Fruit fly (Drosophila melanogaster) whole organism, embryonic: ENCODE data around the gene CG15209.
A peak's percentile ranks its signal among the peaks of the same experiment; 100 is the strongest.

Source experiments
- Bdp1 ChIP-seq: fragments of 200-800 bp; sonication (Bioruptor generic); optimal IDR thresholded peaks from 3 replicates; lab custom pipeline; 2016; ENCODE audit warnings: missing biosample characterization, missing genetic modification characterization
- BtbVII ChIP-seq: fragments of 200-800 bp; sonication (Bioruptor generic); optimal IDR thresholded peaks from 3 replicates; lab custom pipeline; 2017; ENCODE audit warnings: missing biosample characterization, mild to moderate bottlenecking, missing genetic modification characterization
- C15 ChIP-seq: fragments of 200-800 bp; sonication (Bioruptor generic); IDR thresholded peaks from 3 replicates; pipeline ENCODE4 v1.3.6; 2022; ENCODE audit warnings: missing biosample characterization, missing genetic modification characterization
- CG10431 ChIP-seq: fragments of 200-800 bp; sonication (Bioruptor generic); optimal IDR thresholded peaks from 3 replicates; lab custom pipeline; 2018; ENCODE audit warnings: missing biosample characterization, mild to moderate bottlenecking, missing genetic modification characterization
- CG11695 ChIP-seq: fragments of 200-800 bp; sonication (Bioruptor generic); IDR thresholded peaks from 3 replicates; pipeline ENCODE4 v1.3.6; 2022; ENCODE audit warnings: missing biosample characterization, missing genetic modification characterization
- CG11723 ChIP-seq: fragments of 200-800 bp; sonication (Bioruptor generic); optimal IDR thresholded peaks from 2 replicates; lab custom pipeline; 2017; ENCODE audit warnings: missing biosample characterization, mild to moderate bottlenecking, missing genetic modification characterization
- CG1233 ChIP-seq: fragments of 200-800 bp; sonication (Bioruptor generic); optimal IDR thresholded peaks from 4 replicates; lab custom pipeline; 2018; ENCODE audit warnings: missing biosample characterization, mild to moderate bottlenecking, missing genetic modification characterization
- CG13894 ChIP-seq: fragments of 200-800 bp; sonication (Bioruptor generic); optimal IDR thresholded peaks from 3 replicates; lab custom pipeline; 2018; ENCODE audit warnings: missing biosample characterization, mild to moderate bottlenecking, missing genetic modification characterization, moderate library complexity
- CG1603 ChIP-seq: fragments of 200-800 bp; sonication (Bioruptor generic); optimal IDR thresholded peaks from 2 replicates; lab custom pipeline; 2019; ENCODE audit warnings: missing biosample characterization, mild to moderate bottlenecking, missing genetic modification characterization, moderate library complexity
- CG17186 ChIP-seq: fragments of 200-800 bp; sonication (Bioruptor generic); optimal IDR thresholded peaks from 3 replicates; lab custom pipeline; 2017; ENCODE audit warnings: missing biosample characterization, missing genetic modification reagents, missing genetic modification characterization
- CG1792 ChIP-seq: fragments of 200-800 bp; sonication (Bioruptor generic); optimal IDR thresholded peaks from 2 replicates; lab custom pipeline; 2016; ENCODE audit warnings: missing biosample characterization, missing genetic modification characterization
- CG2875 ChIP-seq: fragments of 200-800 bp; sonication (Bioruptor generic); optimal IDR thresholded peaks from 2 replicates; lab custom pipeline; 2017; ENCODE audit warnings: missing biosample characterization, mild to moderate bottlenecking, missing genetic modification characterization, missing genetic modification reagents
- CG32767 ChIP-seq: fragments of 200-800 bp; sonication (Bioruptor generic); IDR thresholded peaks from 2 replicates; pipeline ENCODE4 v1.3.6; 2022; ENCODE audit warnings: missing biosample characterization, missing genetic modification characterization
- CG34376 ChIP-seq: fragments of 200-800 bp; sonication (Bioruptor generic); optimal IDR thresholded peaks from 2 replicates; lab custom pipeline; 2018; ENCODE audit warnings: missing biosample characterization, mild to moderate bottlenecking, missing genetic modification characterization
- CG42726 ChIP-seq: fragments of 200-800 bp; sonication (Bioruptor generic); IDR thresholded peaks from 2 replicates; pipeline ENCODE4 v1.3.6; 2022; ENCODE audit warnings: missing biosample characterization, missing genetic modification characterization; ENCODE audit not compliant: partially characterized antibody
- CG4360 ChIP-seq: fragments of 200-800 bp; sonication (Bioruptor generic); IDR thresholded peaks from 2 replicates; pipeline ENCODE4 v1.3.6; 2022; ENCODE audit warnings: missing biosample characterization, missing genetic modification characterization
- CG43689 ChIP-seq: fragments of 200-800 bp; sonication (Bioruptor generic); IDR thresholded peaks from 2 replicates; pipeline ENCODE4 v1.3.6; 2022; ENCODE audit warnings: missing biosample characterization, missing genetic modification characterization
- CG8089 ChIP-seq: fragments of 200-800 bp; sonication (Bioruptor generic); optimal IDR thresholded peaks from 3 replicates; lab custom pipeline; 2016; ENCODE audit warnings: missing biosample characterization, missing genetic modification characterization
- CG8281 ChIP-seq: fragments of 200-800 bp; sonication (Bioruptor generic); optimal IDR thresholded peaks from 2 replicates; lab custom pipeline; 2018; ENCODE audit warnings: missing biosample characterization, mild to moderate bottlenecking, missing genetic modification characterization, moderate library complexity
- CG8478 ChIP-seq: fragments of >200 bp; optimal IDR thresholded peaks from 2 replicates; lab custom pipeline; 2018
- Dp ChIP-seq: fragments of 200-800 bp; sonication (Bioruptor generic); optimal IDR thresholded peaks from 2 replicates; lab custom pipeline; 2018; ENCODE audit warnings: missing biosample characterization, mild to moderate bottlenecking, missing genetic modification characterization, moderate library complexity
- ERR ChIP-seq: fragments of 200-800 bp; sonication (Bioruptor generic); optimal IDR thresholded peaks from 2 replicates; lab custom pipeline; 2016; ENCODE audit warnings: missing biosample characterization, missing genetic modification characterization
- Elba2 ChIP-seq: fragments of 200-800 bp; sonication (Bioruptor generic); optimal IDR thresholded peaks from 3 replicates; lab custom pipeline; 2016; ENCODE audit warnings: missing biosample characterization, missing genetic modification characterization
- Fer3 ChIP-seq: fragments of 200-800 bp; sonication (Bioruptor generic); optimal IDR thresholded peaks from 2 replicates; lab custom pipeline; 2018; ENCODE audit warnings: missing biosample characterization, mild to moderate bottlenecking, missing genetic modification characterization, moderate library complexity
- HLH54F ChIP-seq: fragments of 200-800 bp; sonication (Bioruptor generic); optimal IDR thresholded peaks from 3 replicates; lab custom pipeline; 2016; ENCODE audit warnings: missing biosample characterization, missing genetic modification characterization
- MBD-R2 ChIP-seq: fragments of 200-800 bp; sonication (Bioruptor generic); IDR thresholded peaks from 2 replicates; pipeline ENCODE4 v1.3.6; 2022; ENCODE audit warnings: missing biosample characterization, missing genetic modification characterization
- NK7.1 ChIP-seq: fragments of 200-800 bp; sonication (Bioruptor generic); optimal IDR thresholded peaks from 3 replicates; lab custom pipeline; 2016; ENCODE audit warnings: missing biosample characterization, missing genetic modification characterization
- PHDP ChIP-seq: fragments of 200-800 bp; sonication (Bioruptor generic); optimal IDR thresholded peaks from 3 replicates; lab custom pipeline; 2018; ENCODE audit warnings: missing biosample characterization, mild to moderate bottlenecking, missing genetic modification characterization, moderate library complexity
- Pdp1 ChIP-seq, 2 experiments: fragments of 200-800 bp; sonication (Bioruptor generic); optimal IDR thresholded peaks; 3 replicates each; lab custom pipeline; 2016; ENCODE audit warnings: missing biosample characterization in 2 of 2, missing genetic modification characterization in 2 of 2, mild to moderate bottlenecking in 1 of 2, moderate library complexity in 1 of 2
- Ravus ChIP-seq: fragments of 200-800 bp; sonication (Bioruptor generic); IDR thresholded peaks from 2 replicates; pipeline ENCODE4 v1.3.6; 2022; ENCODE audit warnings: missing biosample characterization, missing genetic modification characterization
- Sox102F ChIP-seq: fragments of 200-800 bp; sonication (Bioruptor generic); optimal IDR thresholded peaks from 2 replicates; lab custom pipeline; 2018; ENCODE audit warnings: missing biosample characterization, mild to moderate bottlenecking, missing genetic modification characterization, moderate library complexity
- ap ChIP-seq: fragments of 200-800 bp; sonication (Bioruptor generic); IDR thresholded peaks from 2 replicates; pipeline ENCODE4 v1.3.6; 2022; ENCODE audit warnings: missing biosample characterization, missing genetic modification characterization
- bab2 ChIP-seq: fragments of 200-800 bp; sonication (Bioruptor generic); optimal IDR thresholded peaks from 2 replicates; lab custom pipeline; 2016; ENCODE audit warnings: missing biosample characterization, missing genetic modification characterization
- bigmax ChIP-seq: fragments of 200-800 bp; sonication (Bioruptor generic); optimal IDR thresholded peaks from 2 replicates; lab custom pipeline; 2018; ENCODE audit warnings: missing biosample characterization, mild to moderate bottlenecking, missing genetic modification characterization
- cg ChIP-seq: fragments of 200-800 bp; sonication (Bioruptor generic); optimal IDR thresholded peaks from 3 replicates; lab custom pipeline; 2019; ENCODE audit warnings: missing biosample characterization, mild to moderate bottlenecking, missing genetic modification characterization, moderate library complexity
- chif ChIP-seq, 2 experiments: fragments of 200-800 bp; sonication (Bioruptor generic); optimal IDR thresholded peaks; 3 replicates each; lab custom pipeline; 2016; ENCODE audit warnings: missing biosample characterization in 2 of 2, missing genetic modification characterization in 2 of 2
- danr ChIP-seq: fragments of 200-800 bp; sonication (Bioruptor generic); IDR thresholded peaks from 2 replicates; pipeline ENCODE4 v1.3.6; 2022; ENCODE audit warnings: missing biosample characterization, missing genetic modification characterization
- fru ChIP-seq: fragments of >200 bp; optimal IDR thresholded peaks from 2 replicates; lab custom pipeline; 2017
- grau ChIP-seq: fragments of 200-800 bp; optimal IDR thresholded peaks from 3 replicates; lab custom pipeline; 2019; ENCODE audit warnings: missing biosample characterization, mild to moderate bottlenecking, missing genetic modification characterization, moderate library complexity
- klu ChIP-seq: fragments of 200-800 bp; sonication (Bioruptor generic); IDR thresholded peaks from 2 replicates; pipeline ENCODE4 v1.3.6; 2022; ENCODE audit warnings: missing biosample characterization, missing genetic modification characterization
- luna ChIP-seq: fragments of 200-800 bp; sonication (Bioruptor generic); optimal IDR thresholded peaks from 2 replicates; lab custom pipeline; 2016; ENCODE audit warnings: missing biosample characterization, missing genetic modification characterization
- mld ChIP-seq: fragments of 200-800 bp; sonication (Bioruptor generic); IDR thresholded peaks from 3 replicates; pipeline ENCODE4 v1.3.6; 2022; ENCODE audit warnings: missing biosample characterization, missing genetic modification characterization; ENCODE audit not compliant: partially characterized antibody
- odd ChIP-seq: fragments of 200-800 bp; sonication (Bioruptor generic); optimal IDR thresholded peaks from 2 replicates; lab custom pipeline; 2017; ENCODE audit warnings: missing biosample characterization, mild to moderate bottlenecking, missing genetic modification characterization
- ro ChIP-seq: fragments of 200-800 bp; sonication (Bioruptor generic); IDR thresholded peaks from 2 replicates; pipeline ENCODE4 v1.3.6; 2022; ENCODE audit warnings: missing biosample characterization, missing genetic modification characterization
- run ChIP-seq: fragments of 200-800 bp; sonication (Bioruptor generic); optimal IDR thresholded peaks from 3 replicates; lab custom pipeline; 2018; ENCODE audit warnings: missing biosample characterization, mild to moderate bottlenecking, missing genetic modification characterization
- sc ChIP-seq, 3 experiments: fragments of >200 bp in 2 of 3; fragments of 200-800 bp in 1 of 3; sonication (Bioruptor generic) in 1 of 3; optimal IDR thresholded peaks; 2 replicates in 2 of 3; 3 replicates in 1 of 3; lab custom pipeline; 2017; ENCODE audit warnings: mild to moderate bottlenecking in 1 of 3, missing biosample characterization in 1 of 3, missing genetic modification characterization in 1 of 3, missing genetic modification reagents in 1 of 3
- sr ChIP-seq: fragments of 200-800 bp; sonication (Bioruptor generic); IDR thresholded peaks from 3 replicates; pipeline ENCODE4 v1.3.6; 2022; ENCODE audit warnings: missing biosample characterization, missing genetic modification characterization
- stwl ChIP-seq: fragments of 200-800 bp; sonication (Bioruptor generic); optimal IDR thresholded peaks from 3 replicates; lab custom pipeline; 2018; ENCODE audit warnings: missing biosample characterization, mild to moderate bottlenecking, missing genetic modification characterization, moderate library complexity
- tap ChIP-seq: fragments of 200-800 bp; optimal IDR thresholded peaks from 3 replicates; lab custom pipeline; 2019; ENCODE audit warnings: missing biosample characterization, mild to moderate bottlenecking, missing genetic modification characterization, moderate library complexity
- tup ChIP-seq: fragments of 200-800 bp; sonication (Bioruptor generic); optimal IDR thresholded peaks from 2 replicates; lab custom pipeline; 2016; ENCODE audit warnings: missing biosample characterization, mild to moderate bottlenecking, missing genetic modification characterization, moderate library complexity
- twi ChIP-seq: fragments of 200-800 bp; optimal IDR thresholded peaks from 2 replicates; lab custom pipeline; 2019; ENCODE audit warnings: missing biosample characterization, mild to moderate bottlenecking, missing genetic modification characterization, moderate library complexity
- zen ChIP-seq: fragments of 200-800 bp; sonication (Bioruptor generic); optimal IDR thresholded peaks from 3 replicates; lab custom pipeline; 2018; ENCODE audit warnings: missing biosample characterization, mild to moderate bottlenecking, missing genetic modification characterization, moderate library complexity

CG15209 gene

DNA sequence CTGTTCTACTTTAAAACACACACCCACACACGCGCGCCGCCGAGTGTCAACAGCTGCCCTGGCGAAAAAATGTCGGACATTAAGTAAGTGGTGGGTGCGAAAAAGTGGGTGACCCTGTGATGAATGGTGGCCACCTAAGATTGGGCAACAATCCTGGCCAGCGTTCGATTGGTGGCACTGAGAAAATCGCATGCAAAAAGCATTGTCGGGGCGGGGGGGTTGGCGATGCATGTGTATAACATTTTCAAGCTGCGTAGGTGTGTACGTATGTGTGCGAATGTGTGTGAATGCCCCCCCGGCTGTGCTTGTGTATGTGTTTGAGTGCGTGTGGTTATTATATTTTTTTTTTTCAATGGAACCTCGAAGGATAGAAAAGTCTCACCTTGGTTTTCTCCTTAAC is 15.8 kb downstream of the CG15209 start (continued):
- TF ChIP-seq zen (tag; lab: Kevin White, UChicago) (no peak), CG42726 (GFP tag; lab: Robert Waterston, UW) (no peak), NK7.1 (GFP tag; lab: Kevin White, UChicago) (no peak), CG11723 (GFP tag; lab: Kevin White, UChicago) (no peak), tup (GFP tag; lab: Kevin White, UChicago) (no peak), CG10431 (GFP tag; lab: Kevin White, UChicago) (no peak), CG17186 (no peak), CG8478 (peak; percentile 76), Dp (GFP tag; lab: Kevin White, UChicago) (no peak), CG13894 (no peak), ERR (GFP tag; lab: Kevin White, UChicago) (no peak), CG1792 (GFP tag; lab: Kevin White, UChicago) (no peak), C15 (GFP tag; lab: Robert Waterston, UW) (no peak), stwl (tag; lab: Kevin White, UChicago) (no peak), CG8089 (GFP tag; lab: Kevin White, UChicago) (no peak), odd (GFP tag; lab: Kevin White, UChicago) (no peak), CG43689 (no peak), Fer3 (no peak), grau (tag; lab: Kevin White, UChicago) (no peak), CG32767 (GFP tag; lab: Robert Waterston, UW) (peak; percentile 57; the same call in 1 of the 2 replicates), Pdp1 (GFP tag; optimal IDR thresholded peaks at IDR 0.05; lab: Kevin White, UChicago) (peak in 1 of 2 experiments; percentile 18), run (no peak), danr (GFP tag; lab: Robert Waterston, UW) (no peak), BtbVII (GFP tag; lab: Kevin White, UChicago) (no peak), CG34376 (no peak), mld (GFP tag; lab: Robert Waterston, UW) (no peak), CG8281 (tag; lab: Kevin White, UChicago) (no peak), fru (no peak), CG2875 (GFP tag; lab: Kevin White, UChicago) (no peak), Bdp1 (GFP tag; lab: Kevin White, UChicago) (no peak), twi (tag; lab: Kevin White, UChicago) (no peak), CG11695 (GFP tag; lab: Robert Waterston, UW) (no peak), bigmax (GFP tag; lab: Kevin White, UChicago) (no peak), bab2 (GFP tag; lab: Kevin White, UChicago) (no peak), klu (GFP tag; lab: Robert Waterston, UW) (no peak), CG1233 (GFP tag; lab: Kevin White, UChicago) (no peak), cg (GFP tag; lab: Kevin White, UChicago) (peak; percentile 96), CG4360 (GFP tag; lab: Robert Waterston, UW) (no peak), sr (GFP tag; lab: Robert Waterston, UW) (peak; percentile 75), tap (tag; lab: Kevin White, UChicago) (no peak), luna (no peak), Elba2 (no peak), Sox102F (GFP tag; lab: Kevin White, UChicago) (no peak), CG1603 (tag; lab: Kevin White, UChicago) (no peak), sc (optimal IDR thresholded peaks at IDR 0.05; lab: Kevin White, UChicago) (no peak), sc (GFP tag; optimal IDR thresholded peaks at IDR 0.05; lab: Kevin White, UChicago) (no peak), PHDP (tag; lab: Kevin White, UChicago) (no peak), ap (GFP tag; lab: Robert Waterston, UW) (no peak), HLH54F (no peak), chif (GFP tag; optimal IDR thresholded peaks at IDR 0.05; lab: Kevin White, UChicago) (no peak), MBD-R2 (no peak), ro (GFP tag; lab: Robert Waterston, UW) (no peak), Ravus (GFP tag; lab: Robert Waterston, UW) (no peak)
